Fruit fly (Drosophila melanogaster) whole organism, pupa: Measurements from ENCODE around the gene Cpr23B.

Experiments used
- CG32121 ChIP-seq: fragments of 200-800 bp; sonication (Bioruptor generic); IDR thresholded peaks from 2 replicates; pipeline ENCODE4 v1.3.6; 2022; ENCODE audit warnings: missing biosample characterization, missing genetic modification characterization
- EcR ChIP-seq: fragments of 200-800 bp; sonication (Bioruptor generic); optimal IDR thresholded peaks from 3 replicates; lab custom pipeline; 2019; ENCODE audit warnings: missing biosample characterization, missing genetic modification characterization, mild to moderate bottlenecking, moderate library complexity, missing genetic modification reagents
- fd96Ca ChIP-seq: fragments of 200-800 bp; sonication (Bioruptor generic); IDR thresholded peaks from 3 replicates; pipeline ENCODE4 v1.3.6; 2022; ENCODE audit warnings: missing biosample characterization, missing genetic modification characterization

dm6 chr2L:2886226-2886569 lies 48.0 kb downstream of the Cpr23B start:
- TF ChIP-seq EcR (GFP tag; lab: Kevin White, UChicago) (no peak), fd96Ca (GFP tag; lab: Robert Waterston, UW) (no peak), CG32121 (GFP tag; lab: Robert Waterston, UW) (no peak)
